Fruit fly (Drosophila melanogaster): ENCODE data around the gene Prp40.

- TF ChIP-seq rgr (GFP tag; optimal IDR thresholded peaks at IDR 0.05) (no peak), h (GFP tag; optimal IDR thresholded peaks at IDR 0.05) (no peak), Rel (GFP tag; optimal IDR thresholded peaks at IDR 0.05) (no peak), Rel (tag; optimal IDR thresholded peaks at IDR 0.05) (no peak), Hr78 (GFP tag; optimal IDR thresholded peaks at IDR 0.05) (no peak), Abd-B (GFP tag; optimal IDR thresholded peaks at IDR 0.05) (no peak), psq (GFP tag; optimal IDR thresholded peaks at IDR 0.05) (no peak), HLH106 (tag; optimal IDR thresholded peaks at IDR 0.05) (no peak), dmrt93B (GFP tag; optimal IDR thresholded peaks at IDR 0.05) (no peak), br (GFP tag; optimal IDR thresholded peaks at IDR 0.05) (no peak), Myc (optimal IDR thresholded peaks at IDR 0.05) (no peak), pan (optimal IDR thresholded peaks at IDR 0.05) (no peak), N (GFP tag; optimal IDR thresholded peaks at IDR 0.05) (no peak), Hnf4 (GFP tag; optimal IDR thresholded peaks at IDR 0.05) (no peak)
Measured at dm6 chr2L:2993702-2994101, 29.3 kb upstream of the Prp40 start.
